Worm (Caenorhabditis elegans): Measurements from ENCODE around the gene srv-11.

- TF ChIP-seq him-1 (tag; optimal IDR thresholded peaks at IDR 0.05): no peak
- TF ChIP-seq dao-5 (tag; optimal IDR thresholded peaks at IDR 0.05): no peak
- TF ChIP-seq W03F9.2 (tag; optimal IDR thresholded peaks at IDR 0.05): no peak
Measured at ce11 chrIV:16172786-16173371, 48.6 kb downstream of the srv-11 start.
